Fruit fly (Drosophila melanogaster) whole organism, embryonic: Measurements from ENCODE around the gene Fur2.

Experiments used
- Ada2b ChIP-seq: fragments of 200-800 bp; sonication (Bioruptor generic); IDR thresholded peaks from 2 replicates; pipeline ENCODE4 v1.3.6; 2022; ENCODE audit warnings: missing biosample characterization, missing genetic modification characterization
- CG10543 ChIP-seq: fragments of 200-800 bp; sonication (Bioruptor generic); optimal IDR thresholded peaks from 3 replicates; lab custom pipeline; 2017; ENCODE audit warnings: missing biosample characterization, mild to moderate bottlenecking, missing genetic modification characterization, moderate library complexity
- CG12744 ChIP-seq: fragments of 200-800 bp; sonication (Bioruptor generic); optimal IDR thresholded peaks from 2 replicates; lab custom pipeline; 2016; ENCODE audit warnings: missing biosample characterization, missing genetic modification characterization
- Gug ChIP-seq: fragments of 200-800 bp; sonication (Bioruptor generic); IDR thresholded peaks from 4 replicates; pipeline ENCODE4 v1.3.6; 2022; ENCODE audit warnings: missing biosample characterization, missing genetic modification characterization
- bcd ChIP-seq: fragments of 200-800 bp; sonication (Bioruptor generic); optimal IDR thresholded peaks from 2 replicates; lab custom pipeline; 2017; ENCODE audit warnings: missing biosample characterization, mild to moderate bottlenecking, missing genetic modification characterization
- usp ChIP-seq: fragments of >200 bp; optimal IDR thresholded peaks from 2 replicates; lab custom pipeline; 2017; ENCODE audit warnings: missing biosample characterization, missing genetic modification characterization

DNA sequence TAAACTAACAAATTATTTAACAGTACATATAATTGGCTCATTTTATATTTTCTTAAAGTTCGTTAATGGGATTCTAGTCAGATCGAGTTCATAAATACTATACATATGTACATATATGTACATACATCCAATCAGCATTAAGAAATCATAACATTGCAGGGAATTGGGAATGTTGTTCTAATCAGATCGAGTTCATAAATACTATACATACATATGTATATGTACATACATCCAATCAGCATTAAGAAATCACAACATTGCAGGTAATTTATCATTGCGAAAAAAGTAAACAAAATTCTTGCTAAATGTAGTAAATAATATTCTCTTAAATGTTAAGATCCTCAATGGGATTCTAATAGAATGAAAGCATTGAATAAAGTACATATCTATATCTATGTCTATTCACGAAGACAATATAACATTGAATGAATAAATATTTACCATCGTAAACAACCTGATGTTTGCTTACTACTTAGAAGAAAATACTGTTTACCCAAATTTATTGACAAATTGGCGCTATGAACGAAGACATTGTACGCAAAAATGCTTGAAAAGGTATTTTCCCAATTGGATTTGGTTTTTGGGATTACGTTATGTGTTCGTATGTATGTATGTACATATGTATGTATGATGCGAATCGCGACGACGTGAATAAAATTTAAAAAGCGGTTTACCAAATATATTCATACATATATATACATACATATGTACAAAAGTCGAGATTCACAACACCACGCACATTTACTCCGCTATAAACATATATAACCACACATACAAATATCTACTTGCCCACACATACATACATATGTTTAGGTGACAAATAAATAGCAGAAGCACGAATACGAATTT lies 11.0 kb downstream of the Fur2 start:
- TF ChIP-seq usp = no peak
- peak; percentile 70 for TF ChIP-seq CG12744
- TF ChIP-seq Ada2b (GFP tag; lab: Robert Waterston, UW) = no peak; the same call in 1 of the 2 replicates
- no peak for TF ChIP-seq bcd
- TF ChIP-seq Gug (GFP tag; lab: Robert Waterston, UW) = no peak
- peak; percentile 95 for TF ChIP-seq CG10543 (GFP tag; lab: Kevin White, UChicago)
